Worm (Caenorhabditis elegans) whole organism, dauer: Measurements from ENCODE around the gene F46G11.2.

ENCODE experiments used
- unc-62 ChIP-seq: sonication (generic microtip); optimal IDR thresholded peaks from 2 replicates; lab custom pipeline; 2017; ENCODE audit warnings: missing biosample characterization, missing genetic modification reagents, missing genetic modification characterization

F46G11.2 gene

DNA sequence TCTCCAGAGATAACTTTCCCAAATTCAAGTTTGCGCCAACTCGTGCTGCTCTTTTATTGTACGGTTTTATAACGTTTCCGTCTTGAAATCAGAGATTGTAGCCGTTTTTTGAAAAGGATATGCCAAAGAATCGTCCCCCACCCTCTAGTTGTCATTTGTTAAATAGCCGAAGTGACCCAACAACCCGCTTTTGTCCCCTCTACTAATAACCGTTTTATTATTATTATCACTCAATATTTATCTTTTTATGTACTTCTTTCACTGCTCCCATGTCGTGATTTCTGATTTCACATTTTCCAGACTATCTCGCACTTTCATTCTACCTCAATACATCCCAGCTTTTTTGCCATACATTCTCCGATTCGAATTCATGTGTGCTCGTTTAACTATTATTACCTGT, 39.0 kb downstream of the F46G11.2 start:
- no peak for TF ChIP-seq unc-62

DNA sequence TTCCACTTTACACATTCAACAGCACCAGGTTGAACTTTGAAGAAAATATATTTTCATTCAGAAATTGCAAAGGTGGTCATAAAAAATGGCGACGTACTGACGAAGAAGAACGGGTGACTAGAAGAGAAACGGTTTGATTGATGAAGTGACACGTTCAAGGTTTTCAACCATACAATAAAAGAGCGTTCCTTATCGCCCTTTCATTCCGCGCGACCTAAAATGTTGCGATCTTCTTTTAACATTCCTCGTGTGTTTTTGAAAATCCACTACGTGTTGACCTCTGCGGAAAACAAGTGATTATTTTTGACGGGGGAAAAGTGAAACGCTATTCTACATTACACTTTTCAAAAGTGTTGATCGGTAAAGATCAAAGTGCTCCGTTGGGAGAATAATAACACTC, 40.1 kb downstream of the F46G11.2 start:
- no peak for TF ChIP-seq unc-62

DNA sequence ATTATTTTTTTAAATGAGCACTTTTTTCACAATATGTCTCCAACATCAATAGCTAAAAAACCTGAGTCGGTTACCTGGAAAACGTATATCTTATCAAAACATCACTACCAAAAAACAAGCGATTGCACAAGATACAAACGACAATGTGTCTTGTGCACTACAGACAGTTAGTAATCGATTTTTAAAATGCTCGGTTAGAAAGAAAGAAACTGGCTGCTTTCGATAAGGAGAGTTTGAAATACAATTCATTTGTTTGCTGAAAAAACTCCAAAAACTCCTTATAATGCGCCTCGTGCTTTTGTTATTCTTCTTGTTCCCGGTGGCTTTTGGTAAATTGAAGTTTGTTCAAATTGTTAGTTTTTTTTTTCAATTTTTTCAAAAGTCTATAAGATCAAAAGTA, 41.2 kb downstream of the F46G11.2 start, which contains the start of gene acp-5:
TSS of gene acp-5 (plus strand) at position 261 of the 400 bp plus-strand sequence.
- no peak for TF ChIP-seq unc-62

DNA sequence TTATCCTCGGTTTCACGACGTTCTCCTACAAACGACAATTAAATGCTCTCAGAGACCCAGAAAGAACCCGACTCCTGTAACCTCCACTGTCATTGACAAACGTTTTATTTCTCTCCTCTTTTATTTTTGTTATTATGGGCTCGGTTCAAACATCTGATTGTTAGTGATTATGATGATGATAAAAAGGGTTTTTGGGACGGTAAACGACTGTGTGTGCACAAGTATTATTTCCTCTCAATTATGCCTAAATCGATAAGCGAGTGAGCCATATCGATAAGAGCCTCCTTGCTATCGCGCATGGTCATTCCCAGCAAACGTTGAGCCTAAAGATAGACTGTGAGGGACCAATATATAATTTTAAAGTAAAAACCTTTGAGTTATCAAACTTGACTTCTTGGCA, 43.9 kb downstream of the F46G11.2 start:
- TF ChIP-seq unc-62: no peak

DNA sequence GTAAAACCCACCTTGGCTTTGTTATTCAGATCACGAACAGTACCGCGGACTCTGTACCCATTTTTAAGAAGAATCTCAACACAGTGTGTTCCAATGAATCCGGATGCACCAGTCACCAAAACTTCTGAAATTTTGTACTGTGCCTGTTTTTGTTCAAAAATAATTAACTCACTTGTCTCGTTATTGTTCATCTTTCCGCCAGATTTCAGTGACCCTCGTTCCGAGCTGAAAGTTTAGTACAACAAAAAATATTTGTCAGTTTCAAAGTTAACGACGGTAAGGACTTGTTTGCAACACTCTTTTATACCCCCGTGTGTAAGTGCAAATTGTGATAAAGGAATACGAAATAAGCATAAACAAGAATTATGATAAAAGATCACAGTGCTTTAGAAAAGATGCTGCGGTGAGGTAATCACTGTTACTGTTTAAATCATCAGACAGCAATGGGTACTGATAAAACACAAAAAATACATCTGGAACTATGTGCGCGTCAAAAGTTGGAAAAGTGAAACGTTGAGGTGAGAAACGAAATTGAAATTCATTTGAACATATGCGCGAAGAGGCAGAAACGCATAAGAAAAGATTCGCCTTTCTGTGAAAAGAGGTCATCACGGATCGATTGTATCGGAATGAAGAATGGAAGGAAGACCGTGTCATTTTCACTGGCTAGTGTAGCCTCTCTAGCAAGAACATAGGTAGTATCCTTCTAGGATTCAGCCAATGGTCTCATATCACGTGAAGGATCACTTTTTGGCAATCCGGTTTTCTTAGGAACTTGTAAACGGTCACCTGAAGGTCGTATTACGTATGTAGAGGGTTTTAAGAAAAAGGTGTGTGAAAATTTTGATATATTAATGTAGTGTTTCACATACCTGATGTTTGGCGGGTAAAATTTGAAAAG, 46.9 kb downstream of the F46G11.2 start, which contains the start of gene F13D11.4:
TSS of gene F13D11.4 (minus strand) at position 225 of the 901 bp plus-strand sequence.
- TF ChIP-seq unc-62: no peak

DNA sequence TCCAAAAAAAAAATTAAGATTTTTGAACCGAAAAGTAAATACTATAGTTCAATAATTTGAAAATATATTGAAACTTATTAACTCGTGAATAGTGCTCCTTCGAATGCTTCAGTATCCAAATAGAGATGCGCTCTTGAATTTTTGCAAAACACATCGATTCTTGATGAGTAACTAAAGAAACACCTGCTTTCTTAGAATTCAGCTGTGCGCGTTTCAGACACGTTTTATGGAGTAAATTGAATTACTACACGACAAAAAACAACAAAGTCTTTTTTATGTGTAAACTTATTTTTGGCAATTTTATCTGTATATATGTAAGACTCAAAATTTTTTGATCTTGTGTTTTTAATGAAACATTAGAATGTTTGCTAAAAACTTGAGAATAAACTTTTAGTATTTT, 48.6 kb downstream of the F46G11.2 start:
- TF ChIP-seq unc-62: no peak

DNA sequence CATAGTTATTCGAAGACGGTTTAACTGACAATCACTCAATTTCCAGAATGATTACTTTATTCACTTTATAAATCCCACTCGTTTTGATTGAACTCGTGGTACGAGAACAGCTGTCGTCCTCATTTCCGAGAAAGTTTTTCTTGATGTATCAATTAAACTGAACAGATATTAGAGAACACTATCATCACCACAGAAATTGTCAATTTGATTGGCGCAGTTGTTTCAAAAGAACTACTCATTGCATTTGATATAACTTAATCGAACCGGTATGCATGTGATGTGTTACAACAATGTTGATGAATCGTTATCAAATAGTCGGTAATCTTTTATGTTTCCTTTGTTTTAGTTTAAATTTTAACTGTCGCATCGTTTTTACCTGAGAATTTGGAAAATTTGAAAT, 49.1 kb downstream of the F46G11.2 start:
- no peak for TF ChIP-seq unc-62

DNA sequence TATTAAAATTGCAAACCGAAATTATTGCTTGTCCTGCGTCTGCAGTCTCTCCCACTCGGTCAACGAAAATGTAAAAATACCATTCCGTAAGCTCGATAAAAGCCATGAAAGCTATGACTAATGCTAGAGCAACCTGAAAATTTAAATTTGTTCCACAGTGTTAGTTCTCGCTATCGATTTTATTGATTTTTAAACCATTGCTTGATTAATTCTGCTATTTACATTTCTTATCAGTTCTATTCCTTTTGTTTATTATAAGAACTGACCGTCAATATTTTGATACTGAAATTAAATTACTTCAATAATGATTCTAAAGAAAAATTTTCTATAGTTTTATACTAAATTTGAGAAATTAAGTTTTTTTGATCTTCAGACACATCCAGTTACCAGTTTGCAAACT, 51.2 kb downstream of the F46G11.2 start:
- no peak for TF ChIP-seq unc-62

DNA sequence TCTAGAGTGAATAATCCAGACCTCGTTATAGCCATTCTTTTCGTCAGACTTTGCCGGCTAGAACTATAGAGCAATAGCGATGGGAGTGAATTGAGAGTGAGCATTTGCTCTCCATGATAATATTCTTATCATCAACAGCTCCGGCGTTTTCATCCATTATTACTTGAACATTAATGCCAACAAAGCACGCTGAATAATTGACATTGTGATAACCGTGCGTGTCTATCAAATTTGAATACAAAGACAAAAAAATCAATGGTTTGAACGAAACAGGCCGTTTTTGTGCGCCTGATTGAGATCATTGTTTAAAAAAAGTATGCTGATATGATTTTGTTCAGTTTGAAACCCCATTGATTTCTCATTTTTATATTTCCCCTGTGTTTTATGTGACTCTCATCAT, 51.7 kb downstream of the F46G11.2 start, which contains the start of gene dct-11:
TSS of gene dct-11 (minus strand) at position 136 of the 400 bp plus-strand sequence.
- TF ChIP-seq unc-62: no peak
